Fruit fly (Drosophila melanogaster) S2 (cell line): ENCODE measurements around the gene Cyp18a1.

ENCODE experiments used
- CG8478 ChIP-seq: fragments of >200 bp; optimal IDR thresholded peaks from 2 replicates; lab custom pipeline; 2018
- CTCF ChIP-seq, 2 experiments: fragments of >200 bp; optimal IDR thresholded peaks; 2 replicates each; lab custom pipeline; 2018

- TF ChIP-seq CG8478 (no peak), CTCF (optimal IDR thresholded peaks at IDR 0.05; lab: Kevin White, UChicago) (no peak)
Measured at dm6 chrX:18699268-18700140, 6.7 kb upstream of the Cyp18a1 start.
